Worm (Caenorhabditis elegans) whole organism, L4 larva: Measurements from ENCODE around the gene vrk-1.

Experiments used
- F49E8.2 ChIP-seq: sonication (generic microtip); optimal IDR thresholded peaks from 2 replicates; lab custom pipeline; 2016; ENCODE audit warnings: missing compliant biosample characterization, mild to moderate bottlenecking, missing genetic modification characterization, borderline replicate concordance
- Y75B8A.6 ChIP-seq: fragments of 200-800 bp; sonication (Bioruptor generic); IDR thresholded peaks from 2 replicates; pipeline ENCODE4 v1.3.6; 2022; ENCODE audit warnings: missing genetic modification reagents, missing genetic modification characterization, missing compliant biosample characterization
- aha-1 ChIP-seq: fragments of 150-350 bp; peaks from one replicate; lab custom pipeline; 2014; ENCODE audit warnings: missing biosample characterization, missing genetic modification characterization
- arid-1 ChIP-seq: fragments of 200-800 bp; sonication (Bioruptor generic); conservative IDR thresholded peaks from 2 replicates; pipeline ENCODE4 v1.3.6; 2022; ENCODE audit warnings: missing genetic modification reagents, missing genetic modification characterization, missing compliant biosample characterization
- attf-4 ChIP-seq: sonication (generic microtip); optimal IDR thresholded peaks from 3 replicates; lab custom pipeline; 2017; ENCODE audit warnings: missing biosample characterization, missing genetic modification characterization
- ces-1 ChIP-seq: fragments of 150-350 bp; sonication (generic microtip); optimal IDR thresholded peaks from 4 replicates; lab custom pipeline; 2014; ENCODE audit warnings: missing biosample characterization, missing genetic modification reagents, missing genetic modification characterization
- daf-16 ChIP-seq, 3 experiments: sonication (generic microtip); optimal IDR thresholded peaks; 2 replicates each; lab custom pipeline; 2016 to 2017; ENCODE audit warnings: missing genetic modification characterization in 3 of 3, missing genetic modification reagents in 3 of 3, mild to moderate bottlenecking in 2 of 3, missing compliant biosample characterization in 2 of 3, missing biosample characterization in 1 of 3, moderate library complexity in 1 of 3
- dmd-6 ChIP-seq: fragments of 200-800 bp; sonication (Bioruptor generic); IDR thresholded peaks from 2 replicates; pipeline ENCODE4 v1.3.6; 2022; ENCODE audit warnings: missing genetic modification reagents, missing genetic modification characterization, missing compliant biosample characterization
- dmd-8 ChIP-seq: fragments of 200-800 bp; sonication (Bioruptor generic); IDR thresholded peaks from 2 replicates; pipeline ENCODE4 v1.3.6; 2022; ENCODE audit warnings: missing genetic modification characterization, missing compliant biosample characterization
- dpl-1 ChIP-seq: fragments of 150-350 bp; optimal IDR thresholded peaks from 2 replicates; lab custom pipeline; 2014; ENCODE audit warnings: missing biosample characterization, missing genetic modification reagents, missing genetic modification characterization
- dve-1 ChIP-seq: sonication (generic microtip); optimal IDR thresholded peaks from 2 replicates; lab custom pipeline; 2017; ENCODE audit warnings: antibody characterized with exemption, mild to moderate bottlenecking, missing genetic modification characterization, missing compliant biosample characterization; ENCODE audit not compliant: insufficient read depth
- hif-1 ChIP-seq, 2 experiments: sonication (generic microtip); optimal IDR thresholded peaks; 2 replicates each; lab custom pipeline; 2016 to 2017; ENCODE audit warnings: missing compliant biosample characterization in 2 of 2, missing genetic modification characterization in 2 of 2, missing genetic modification reagents in 2 of 2, missing genotype in 2 of 2, mild to moderate bottlenecking in 1 of 2
- hlh-11 ChIP-seq: fragments of 200-800 bp; sonication (Bioruptor generic); optimal IDR thresholded peaks from 2 replicates; lab custom pipeline; 2018; ENCODE audit warnings: mild to moderate bottlenecking, missing genetic modification characterization, missing compliant biosample characterization
- hlh-30 ChIP-seq: sonication (generic microtip); optimal IDR thresholded peaks from 2 replicates; lab custom pipeline; 2017; ENCODE audit warnings: antibody characterized with exemption, mild to moderate bottlenecking, missing genetic modification characterization, missing compliant biosample characterization; ENCODE audit not compliant: insufficient read depth
- hmg-1.1 ChIP-seq: fragments of 200-800 bp; sonication (Bioruptor generic); IDR thresholded peaks from 2 replicates; pipeline ENCODE4 v1.3.6; 2022; ENCODE audit warnings: missing genetic modification reagents, missing genetic modification characterization, missing compliant biosample characterization
- lin-1 ChIP-seq: fragments of 200-800 bp; sonication (Bioruptor generic); IDR thresholded peaks from 2 replicates; pipeline ENCODE4 v1.3.6; 2022; ENCODE audit warnings: missing genetic modification reagents, missing genetic modification characterization, missing compliant biosample characterization
- lin-29 ChIP-seq: fragments of 200-800 bp; sonication (Bioruptor generic); IDR thresholded peaks from 2 replicates; pipeline ENCODE4 v1.3.6; 2022; ENCODE audit warnings: missing genetic modification reagents, missing genetic modification characterization, missing compliant biosample characterization
- lin-39 ChIP-seq: fragments of 150-350 bp; optimal IDR thresholded peaks from 2 replicates; lab custom pipeline; 2014; ENCODE audit warnings: missing biosample characterization, missing genetic modification reagents, missing genetic modification characterization
- lsy-2 ChIP-seq, 2 experiments: fragments of 150-350 bp in 1 of 2; sonication (generic microtip) in 1 of 2; optimal IDR thresholded peaks; 2 replicates each; lab custom pipeline; 2014 to 2017; ENCODE audit warnings: missing biosample characterization in 2 of 2, missing genetic modification characterization in 2 of 2
- mdl-1 ChIP-seq, 2 experiments: fragments of 150-350 bp in 1 of 2; sonication (generic microtip) in 1 of 2; optimal IDR thresholded peaks; 2 replicates each; lab custom pipeline; 2014 to 2017; ENCODE audit warnings: missing biosample characterization in 2 of 2, missing genetic modification characterization in 2 of 2
- mdt-29 ChIP-seq: fragments of 200-800 bp; sonication (Bioruptor generic); IDR thresholded peaks from 2 replicates; pipeline ENCODE4 v1.3.6; 2022; ENCODE audit warnings: missing genetic modification reagents, missing genetic modification characterization, missing compliant biosample characterization
- mep-1 ChIP-seq: fragments of 150-350 bp; sonication (generic microtip); optimal IDR thresholded peaks from 3 replicates; lab custom pipeline; 2014; ENCODE audit warnings: missing biosample characterization, missing genetic modification characterization
- mes-2 ChIP-seq: sonication (generic microtip); optimal IDR thresholded peaks from 2 replicates; lab custom pipeline; 2016; ENCODE audit warnings: missing genotype, mild to moderate bottlenecking, missing genetic modification characterization, missing compliant biosample characterization; ENCODE audit not compliant: poor library complexity, severe bottlenecking
- mxl-3 ChIP-seq: fragments of 200-800 bp; sonication (Bioruptor generic); optimal IDR thresholded peaks from 2 replicates; lab custom pipeline; 2018; ENCODE audit warnings: mild to moderate bottlenecking, missing genetic modification characterization, missing compliant biosample characterization
- nhr-10 ChIP-seq: fragments of 150-350 bp; optimal IDR thresholded peaks from 2 replicates; lab custom pipeline; 2014; ENCODE audit warnings: missing biosample characterization, missing genetic modification characterization
- nhr-102 ChIP-seq: sonication (generic microtip); optimal IDR thresholded peaks from 2 replicates; lab custom pipeline; 2016; ENCODE audit warnings: mild to moderate bottlenecking, missing genetic modification characterization, moderate library complexity, missing compliant biosample characterization
- nhr-11 ChIP-seq: fragments of 150-350 bp; optimal IDR thresholded peaks from 2 replicates; lab custom pipeline; 2014; ENCODE audit warnings: missing biosample characterization, missing genetic modification characterization
- nhr-25 ChIP-seq: sonication (generic microtip); optimal IDR thresholded peaks from 2 replicates; lab custom pipeline; 2017; ENCODE audit warnings: missing genetic modification characterization, mild to moderate bottlenecking, missing compliant biosample characterization, antibody characterized with exemption, moderate library complexity, borderline replicate concordance; ENCODE audit not compliant: insufficient read depth
- nhr-28 ChIP-seq: fragments of 150-350 bp; optimal IDR thresholded peaks from 2 replicates; lab custom pipeline; 2014; ENCODE audit warnings: missing biosample characterization, missing genetic modification characterization
- nhr-41 ChIP-seq: fragments of 200-800 bp; sonication (Bioruptor generic); IDR thresholded peaks from 2 replicates; pipeline ENCODE4 v1.3.6; 2022; ENCODE audit warnings: missing genetic modification reagents, missing genetic modification characterization, missing compliant biosample characterization
- nhr-42 ChIP-seq: fragments of 200-800 bp; sonication (Bioruptor generic); IDR thresholded peaks from 2 replicates; pipeline ENCODE4 v1.3.6; 2022; ENCODE audit warnings: missing genetic modification characterization, missing compliant biosample characterization
- nhr-48 ChIP-seq: sonication (generic microtip); optimal IDR thresholded peaks from 2 replicates; lab custom pipeline; 2016; ENCODE audit warnings: mild to moderate bottlenecking, missing genetic modification characterization, missing compliant biosample characterization
- nhr-77 ChIP-seq: fragments of 150-350 bp; optimal IDR thresholded peaks from 2 replicates; lab custom pipeline; 2014; ENCODE audit warnings: missing biosample characterization, missing genetic modification characterization
- pha-4 ChIP-seq, 2 experiments: fragments of 150-350 bp in 1 of 2; fragments of 200-800 bp in 1 of 2; sonication (Bioruptor generic) in 1 of 2; IDR thresholded peaks in 1 of 2; optimal IDR thresholded peaks in 1 of 2; 2 replicates each; pipeline versions ENCODE4 v1.3.6 to Lab custom; 2014 to 2022; ENCODE audit warnings: missing genetic modification characterization in 2 of 2, missing genetic modification reagents in 2 of 2, missing biosample characterization in 1 of 2, missing compliant biosample characterization in 1 of 2
- php-3 ChIP-seq: fragments of 200-800 bp; sonication (Bioruptor generic); IDR thresholded peaks from 2 replicates; pipeline ENCODE4 v1.3.6; 2022; ENCODE audit warnings: missing genetic modification reagents, missing genetic modification characterization, missing compliant biosample characterization
- pqm-1 ChIP-seq: sonication (generic microtip); optimal IDR thresholded peaks from 2 replicates; lab custom pipeline; 2017; ENCODE audit warnings: missing biosample characterization, missing genetic modification characterization
- rbr-2 ChIP-seq: sonication (generic microtip); optimal IDR thresholded peaks from 2 replicates; lab custom pipeline; 2016; ENCODE audit warnings: missing genotype, missing genetic modification characterization, missing compliant biosample characterization
- skn-1 ChIP-seq: fragments of 150-350 bp; optimal IDR thresholded peaks from 2 replicates; lab custom pipeline; 2014; ENCODE audit warnings: missing biosample characterization, missing genetic modification characterization
- spr-3 ChIP-seq: fragments of 200-800 bp; sonication (Bioruptor generic); optimal IDR thresholded peaks from 2 replicates; lab custom pipeline; 2018; ENCODE audit warnings: mild to moderate bottlenecking, missing genetic modification characterization, missing compliant biosample characterization
- tag-97 ChIP-seq: fragments of 200-800 bp; sonication (Bioruptor generic); IDR thresholded peaks from 2 replicates; pipeline ENCODE4 v1.3.6; 2022; ENCODE audit warnings: missing genetic modification characterization, missing compliant biosample characterization
- tra-1 ChIP-seq: fragments of 200-800 bp; sonication (Bioruptor generic); IDR thresholded peaks from 2 replicates; pipeline ENCODE4 v1.3.6; 2022; ENCODE audit warnings: missing genetic modification reagents, missing genetic modification characterization, missing compliant biosample characterization
- unc-62 ChIP-seq, 3 experiments: fragments of 150-350 bp in 1 of 3; sonication (generic microtip); optimal IDR thresholded peaks in 2 of 3; peaks in 1 of 3; 1 replicate in 1 of 3; 2 replicates in 2 of 3; lab custom pipeline; 2014 to 2017; ENCODE audit warnings: missing biosample characterization in 3 of 3, missing genetic modification characterization in 3 of 3, missing genetic modification reagents in 3 of 3, missing genotype in 1 of 3
- zfp-2 ChIP-seq: sonication (generic microtip); optimal IDR thresholded peaks from 2 replicates; lab custom pipeline; 2016; ENCODE audit warnings: mild to moderate bottlenecking, missing genetic modification characterization, missing compliant biosample characterization
- zip-11 ChIP-seq: fragments of 200-800 bp; sonication (Bioruptor generic); IDR thresholded peaks from 2 replicates; pipeline ENCODE4 v1.3.6; 2022; ENCODE audit warnings: missing genetic modification characterization, missing compliant biosample characterization

vrk-1 gene

DNA sequence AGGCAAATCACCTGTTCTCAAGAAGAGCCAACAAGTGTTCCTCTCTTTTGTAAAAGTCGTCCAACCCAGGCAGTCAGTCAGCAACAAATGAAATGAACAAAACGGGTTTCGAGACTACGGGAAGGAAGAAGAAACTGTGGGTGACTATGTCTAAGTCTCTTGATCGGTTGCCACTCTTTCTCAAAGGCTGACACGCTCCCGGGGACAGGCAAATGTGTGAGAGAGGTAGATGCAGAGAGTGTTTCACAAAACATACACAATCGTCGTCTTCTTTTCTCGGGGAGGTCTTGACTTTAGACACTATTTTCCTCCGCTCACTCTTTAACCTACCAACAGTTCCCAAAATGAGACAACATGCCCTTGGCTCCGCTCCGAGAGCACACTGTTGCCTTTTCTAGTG lies 9.3 kb downstream of the vrk-1 start:
- TF ChIP-seq nhr-77 (peak; percentile 27), zip-11 (GFP tag; lab: Robert Waterston, UW) (no peak), nhr-25 (peak; percentile 41), lin-39 (tag; lab: Kevin White, UChicago) (no peak), hlh-30 (peak; percentile 51), tra-1 (GFP tag; lab: Robert Waterston, UW) (0 out of 2 replicates have a peak, but pooled peaks have one; percentile 21), attf-4 (tag; lab: Kevin White, UChicago) (no peak), mes-2 (tag; lab: Kevin White, UChicago) (peak; percentile 62), unc-62 (GFP tag; optimal IDR thresholded peaks at IDR 0.05 in 1 of 2; lab: Kevin White, UChicago) (peak in 1 of 2 experiments; percentile 51), unc-62 (tag; optimal IDR thresholded peaks at IDR 0.05; lab: Kevin White, UChicago) (no peak), daf-16 (GFP tag; optimal IDR thresholded peaks at IDR 0.05; lab: Kevin White, UChicago) (no peak), daf-16 (tag; optimal IDR thresholded peaks at IDR 0.05; lab: Kevin White, UChicago) (peak; percentile 37), hmg-1.1 (GFP tag; lab: Robert Waterston, UW) (peak; percentile 39; the same call in 1 of the 2 replicates), nhr-28 (tag; lab: Kevin White, UChicago) (peak; percentile 84), mdl-1 (tag; optimal IDR thresholded peaks at IDR 0.05; lab: Kevin White, UChicago) (peak in 1 of 2 experiments; percentile 65), pha-4 (GFP tag; IDR thresholded peaks at IDR 0.05; lab: Robert Waterston, UW) (no peak), pha-4 (tag; optimal IDR thresholded peaks at IDR 0.05; lab: Kevin White, UChicago) (peak; percentile 40), nhr-10 (tag; lab: Kevin White, UChicago) (no peak), mxl-3 (GFP tag; lab: Kevin White, UChicago) (peak; percentile 66), nhr-11 (tag; lab: Kevin White, UChicago) (no peak), rbr-2 (tag; lab: Kevin White, UChicago) (no peak), lsy-2 (tag; optimal IDR thresholded peaks at IDR 0.05; lab: Kevin White, UChicago) (peak in 1 of 2 experiments; percentile 21), dve-1 (tag; lab: Kevin White, UChicago) (peak; percentile 26), mep-1 (tag; lab: Kevin White, UChicago) (peak; percentile 42), arid-1 (GFP tag; lab: Robert Waterston, UW) (no peak), nhr-41 (no peak), dpl-1 (GFP tag; lab: Kevin White, UChicago) (no peak), hif-1 (tag; optimal IDR thresholded peaks at IDR 0.05; lab: Kevin White, UChicago) (peak in 1 of 2 experiments; percentile 7), hlh-11 (tag; lab: Kevin White, UChicago) (peak; percentile 72), mdt-29 (GFP tag; lab: Robert Waterston, UW) (no peak), F49E8.2 (tag; lab: Kevin White, UChicago) (no peak), dmd-6 (GFP tag; lab: Robert Waterston, UW) (peak; percentile 43; the same call in 1 of the 2 replicates), dmd-8 (peak; percentile 53; the same call in 1 of the 2 replicates), ces-1 (GFP tag; lab: Kevin White, UChicago) (no peak), aha-1 (tag; lab: Kevin White, UChicago) (peak; percentile 77)

ce11 chrII:5931904-5932764 lies 10.4 kb downstream of the vrk-1 start:
- TF ChIP-seq daf-16 (GFP tag; optimal IDR thresholded peaks at IDR 0.05; lab: Kevin White, UChicago) = peak in 1 of 2 experiments; percentile 79
- peak; percentile 82 for TF ChIP-seq daf-16 (tag; optimal IDR thresholded peaks at IDR 0.05; lab: Kevin White, UChicago)
- TF ChIP-seq hlh-30 = peak; percentile 86
- TF ChIP-seq spr-3 (GFP tag; lab: Kevin White, UChicago) = no peak
- peak; percentile 83 for TF ChIP-seq pqm-1 (tag; lab: Kevin White, UChicago)
- TF ChIP-seq dmd-6 (GFP tag; lab: Robert Waterston, UW) = peak; percentile 87
- TF ChIP-seq Y75B8A.6 (GFP tag; lab: Robert Waterston, UW) = no peak
- TF ChIP-seq aha-1 (tag; lab: Kevin White, UChicago) = no peak
- TF ChIP-seq mdl-1 (tag; optimal IDR thresholded peaks at IDR 0.05; lab: Kevin White, UChicago) = peak in 1 of 2 experiments; percentile 14
- TF ChIP-seq lin-29 (GFP tag; lab: Robert Waterston, UW) = no peak
- peak; percentile 64 for TF ChIP-seq dve-1 (tag; lab: Kevin White, UChicago)
- peak; percentile 22 for TF ChIP-seq nhr-48 (tag; lab: Kevin White, UChicago)
- TF ChIP-seq php-3 (GFP tag; lab: Robert Waterston, UW) = peak; percentile 68
- TF ChIP-seq nhr-28 (tag; lab: Kevin White, UChicago) = peak; percentile 81
- TF ChIP-seq skn-1 (tag; lab: Kevin White, UChicago) = no peak
- TF ChIP-seq lin-1 (GFP tag; lab: Robert Waterston, UW) = peak; percentile 48
- no peak for TF ChIP-seq zfp-2 (tag; lab: Kevin White, UChicago)
- no peak for TF ChIP-seq nhr-42 (GFP tag; lab: Robert Waterston, UW)
- TF ChIP-seq hif-1 (tag; optimal IDR thresholded peaks at IDR 0.05; lab: Kevin White, UChicago) = peak in 1 of 2 experiments; percentile 26
- TF ChIP-seq nhr-102 (tag; lab: Kevin White, UChicago) = no peak
- TF ChIP-seq nhr-11 (tag; lab: Kevin White, UChicago) = peak; percentile 66
- no peak for TF ChIP-seq tag-97 (GFP tag; lab: Robert Waterston, UW)
